Worm (Caenorhabditis elegans): ENCODE measurements around the gene F42F12.3.

DNA sequence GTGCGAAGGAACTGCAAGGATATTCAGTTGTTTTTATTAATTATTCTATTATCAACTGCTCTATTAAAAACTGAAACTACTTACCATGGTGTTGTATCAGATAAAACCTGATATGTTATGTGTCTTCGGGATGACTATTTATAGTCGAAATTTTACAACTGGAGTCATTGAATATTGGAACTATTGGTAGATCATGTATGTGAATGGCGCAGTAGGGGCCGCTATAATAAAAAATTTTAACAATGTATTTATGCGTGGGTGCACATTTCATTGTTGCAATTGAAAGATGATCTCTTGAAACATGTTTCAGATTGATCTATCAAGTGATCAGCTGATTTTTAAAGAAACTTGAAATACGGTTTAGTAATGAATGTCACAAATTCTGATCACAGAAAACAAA, 8.6 kb downstream of the F42F12.3 start, which contains the start of gene nspc-14:
- TF ChIP-seq him-1 (tag; optimal IDR thresholded peaks at IDR 0.05): no peak
- TF ChIP-seq W03F9.2 (tag; optimal IDR thresholded peaks at IDR 0.05): no peak
- TF ChIP-seq dao-5 (tag; optimal IDR thresholded peaks at IDR 0.05): no peak
